Worm (Caenorhabditis elegans) whole organism, L4 larva: ENCODE measurements around the gene srh-229.
A peak's percentile ranks its signal among the peaks of the same experiment; 100 is the strongest.

Source experiments
- D1046.2 ChIP-seq: fragments of 200-800 bp; sonication (Bioruptor generic); IDR thresholded peaks from 2 replicates; pipeline ENCODE4 v1.3.6; 2022; ENCODE audit warnings: missing genetic modification characterization, missing compliant biosample characterization
- F26F4.8 ChIP-seq: fragments of 200-800 bp; sonication (Bioruptor generic); conservative IDR thresholded peaks from 2 replicates; pipeline ENCODE4 v1.3.6; 2022; ENCODE audit warnings: missing genetic modification characterization, missing compliant biosample characterization
- F37D6.2 ChIP-seq: sonication (generic microtip); optimal IDR thresholded peaks from 2 replicates; lab custom pipeline; 2016; ENCODE audit warnings: mild to moderate bottlenecking, missing genetic modification characterization, missing compliant biosample characterization
- R02D3.7 ChIP-seq: fragments of 150-350 bp; sonication (generic microtip); optimal IDR thresholded peaks from 3 replicates; lab custom pipeline; 2014; ENCODE audit warnings: missing biosample characterization, missing genetic modification characterization
- Y5F2A.4 ChIP-seq: fragments of 200-800 bp; sonication (Bioruptor generic); optimal IDR thresholded peaks from 2 replicates; lab custom pipeline; 2018; ENCODE audit warnings: mild to moderate bottlenecking, missing genetic modification characterization, missing compliant biosample characterization
- Y75B8A.6 ChIP-seq: fragments of 200-800 bp; sonication (Bioruptor generic); IDR thresholded peaks from 2 replicates; pipeline ENCODE4 v1.3.6; 2022; ENCODE audit warnings: missing genetic modification reagents, missing genetic modification characterization, missing compliant biosample characterization
- ZK546.5 ChIP-seq, 2 experiments: sonication (generic microtip); optimal IDR thresholded peaks; 2 replicates each; lab custom pipeline; 2017; ENCODE audit warnings: missing biosample characterization in 2 of 2, missing genetic modification characterization in 2 of 2
- attf-4 ChIP-seq: sonication (generic microtip); optimal IDR thresholded peaks from 3 replicates; lab custom pipeline; 2017; ENCODE audit warnings: missing biosample characterization, missing genetic modification characterization
- ceh-28 ChIP-seq: fragments of 150-350 bp; optimal IDR thresholded peaks from 2 replicates; lab custom pipeline; 2014; ENCODE audit warnings: missing biosample characterization, missing genetic modification reagents, missing genetic modification characterization
- ces-1 ChIP-seq: fragments of 150-350 bp; sonication (generic microtip); optimal IDR thresholded peaks from 4 replicates; lab custom pipeline; 2014; ENCODE audit warnings: missing biosample characterization, missing genetic modification reagents, missing genetic modification characterization
- ctbp-1 ChIP-seq: fragments of 200-800 bp; sonication (Bioruptor generic); IDR thresholded peaks from 2 replicates; pipeline ENCODE4 v1.3.6; 2022; ENCODE audit warnings: missing genetic modification reagents, missing genetic modification characterization, missing compliant biosample characterization
- daf-16 ChIP-seq, 3 experiments: sonication (generic microtip); optimal IDR thresholded peaks; 2 replicates each; lab custom pipeline; 2016 to 2017; ENCODE audit warnings: missing genetic modification characterization in 3 of 3, missing genetic modification reagents in 3 of 3, mild to moderate bottlenecking in 2 of 3, missing compliant biosample characterization in 2 of 3, missing biosample characterization in 1 of 3, moderate library complexity in 1 of 3
- daf-19 ChIP-seq: fragments of 200-800 bp; sonication (Bioruptor generic); conservative IDR thresholded peaks from 2 replicates; pipeline ENCODE4 v1.3.6; 2022; ENCODE audit warnings: missing genetic modification characterization, missing compliant biosample characterization
- dmd-6 ChIP-seq: fragments of 200-800 bp; sonication (Bioruptor generic); IDR thresholded peaks from 2 replicates; pipeline ENCODE4 v1.3.6; 2022; ENCODE audit warnings: missing genetic modification reagents, missing genetic modification characterization, missing compliant biosample characterization
- dmd-8 ChIP-seq: fragments of 200-800 bp; sonication (Bioruptor generic); IDR thresholded peaks from 2 replicates; pipeline ENCODE4 v1.3.6; 2022; ENCODE audit warnings: missing genetic modification characterization, missing compliant biosample characterization
- dpl-1 ChIP-seq: fragments of 150-350 bp; optimal IDR thresholded peaks from 2 replicates; lab custom pipeline; 2014; ENCODE audit warnings: missing biosample characterization, missing genetic modification reagents, missing genetic modification characterization
- dve-1 ChIP-seq: sonication (generic microtip); optimal IDR thresholded peaks from 2 replicates; lab custom pipeline; 2017; ENCODE audit warnings: antibody characterized with exemption, mild to moderate bottlenecking, missing genetic modification characterization, missing compliant biosample characterization; ENCODE audit not compliant: insufficient read depth
- egl-27 ChIP-seq: sonication (generic microtip); optimal IDR thresholded peaks from 3 replicates; lab custom pipeline; 2017; ENCODE audit warnings: missing biosample characterization, missing genetic modification reagents, missing genetic modification characterization
- fkh-10 ChIP-seq: fragments of 150-350 bp; optimal IDR thresholded peaks from 2 replicates; lab custom pipeline; 2014; ENCODE audit warnings: missing biosample characterization, missing genetic modification reagents, missing genetic modification characterization
- fos-1 ChIP-seq: fragments of 150-350 bp; optimal IDR thresholded peaks from 2 replicates; lab custom pipeline; 2014; ENCODE audit warnings: missing biosample characterization, missing genetic modification characterization
- jun-1 ChIP-seq: fragments of 150-350 bp; optimal IDR thresholded peaks from 2 replicates; lab custom pipeline; 2014; ENCODE audit warnings: missing biosample characterization, missing genetic modification reagents, missing genetic modification characterization
- lim-7 ChIP-seq: fragments of 200-800 bp; sonication (Bioruptor generic); IDR thresholded peaks from 2 replicates; pipeline ENCODE4 v1.3.6; 2022; ENCODE audit warnings: missing genetic modification characterization, missing compliant biosample characterization
- lin-13 ChIP-seq: fragments of 150-350 bp; optimal IDR thresholded peaks from 2 replicates; lab custom pipeline; 2014; ENCODE audit warnings: missing biosample characterization, missing genetic modification reagents, missing genetic modification characterization
- lin-15B ChIP-seq: fragments of 150-350 bp; sonication (generic microtip); optimal IDR thresholded peaks from 3 replicates; lab custom pipeline; 2014; ENCODE audit warnings: missing biosample characterization, missing genetic modification characterization
- lin-29 ChIP-seq: fragments of 200-800 bp; sonication (Bioruptor generic); IDR thresholded peaks from 2 replicates; pipeline ENCODE4 v1.3.6; 2022; ENCODE audit warnings: missing genetic modification reagents, missing genetic modification characterization, missing compliant biosample characterization
- lin-39 ChIP-seq: fragments of 150-350 bp; optimal IDR thresholded peaks from 2 replicates; lab custom pipeline; 2014; ENCODE audit warnings: missing biosample characterization, missing genetic modification reagents, missing genetic modification characterization
- mep-1 ChIP-seq: fragments of 150-350 bp; sonication (generic microtip); optimal IDR thresholded peaks from 3 replicates; lab custom pipeline; 2014; ENCODE audit warnings: missing biosample characterization, missing genetic modification characterization
- mes-2 ChIP-seq: sonication (generic microtip); optimal IDR thresholded peaks from 2 replicates; lab custom pipeline; 2016; ENCODE audit warnings: missing genotype, mild to moderate bottlenecking, missing genetic modification characterization, missing compliant biosample characterization; ENCODE audit not compliant: poor library complexity, severe bottlenecking
- mxl-3 ChIP-seq: fragments of 200-800 bp; sonication (Bioruptor generic); optimal IDR thresholded peaks from 2 replicates; lab custom pipeline; 2018; ENCODE audit warnings: mild to moderate bottlenecking, missing genetic modification characterization, missing compliant biosample characterization
- nhr-237 ChIP-seq: sonication (generic microtip); optimal IDR thresholded peaks from 2 replicates; lab custom pipeline; 2017; ENCODE audit warnings: missing biosample characterization, missing genetic modification characterization
- nhr-25 ChIP-seq: sonication (generic microtip); optimal IDR thresholded peaks from 2 replicates; lab custom pipeline; 2017; ENCODE audit warnings: missing genetic modification characterization, mild to moderate bottlenecking, missing compliant biosample characterization, antibody characterized with exemption, moderate library complexity, borderline replicate concordance; ENCODE audit not compliant: insufficient read depth
- nhr-28 ChIP-seq: fragments of 150-350 bp; optimal IDR thresholded peaks from 2 replicates; lab custom pipeline; 2014; ENCODE audit warnings: missing biosample characterization, missing genetic modification characterization
- nhr-41 ChIP-seq: fragments of 200-800 bp; sonication (Bioruptor generic); IDR thresholded peaks from 2 replicates; pipeline ENCODE4 v1.3.6; 2022; ENCODE audit warnings: missing genetic modification reagents, missing genetic modification characterization, missing compliant biosample characterization
- nhr-42 ChIP-seq: fragments of 200-800 bp; sonication (Bioruptor generic); IDR thresholded peaks from 2 replicates; pipeline ENCODE4 v1.3.6; 2022; ENCODE audit warnings: missing genetic modification characterization, missing compliant biosample characterization
- nhr-48 ChIP-seq: sonication (generic microtip); optimal IDR thresholded peaks from 2 replicates; lab custom pipeline; 2016; ENCODE audit warnings: mild to moderate bottlenecking, missing genetic modification characterization, missing compliant biosample characterization
- nhr-6 ChIP-seq: fragments of 150-350 bp; optimal IDR thresholded peaks from 2 replicates; lab custom pipeline; 2014; ENCODE audit warnings: missing biosample characterization, missing genetic modification characterization
- nhr-76 ChIP-seq: fragments of 150-350 bp; optimal IDR thresholded peaks from 2 replicates; lab custom pipeline; 2014; ENCODE audit warnings: missing biosample characterization, missing genetic modification characterization
- nhr-77 ChIP-seq: fragments of 150-350 bp; optimal IDR thresholded peaks from 2 replicates; lab custom pipeline; 2014; ENCODE audit warnings: missing biosample characterization, missing genetic modification characterization
- pha-4 ChIP-seq, 2 experiments: fragments of 150-350 bp in 1 of 2; fragments of 200-800 bp in 1 of 2; sonication (Bioruptor generic) in 1 of 2; IDR thresholded peaks in 1 of 2; optimal IDR thresholded peaks in 1 of 2; 2 replicates each; pipeline versions ENCODE4 v1.3.6 to Lab custom; 2014 to 2022; ENCODE audit warnings: missing genetic modification characterization in 2 of 2, missing genetic modification reagents in 2 of 2, missing biosample characterization in 1 of 2, missing compliant biosample characterization in 1 of 2
- pqm-1 ChIP-seq: sonication (generic microtip); optimal IDR thresholded peaks from 2 replicates; lab custom pipeline; 2017; ENCODE audit warnings: missing biosample characterization, missing genetic modification characterization
- rbr-2 ChIP-seq: sonication (generic microtip); optimal IDR thresholded peaks from 2 replicates; lab custom pipeline; 2016; ENCODE audit warnings: missing genotype, missing genetic modification characterization, missing compliant biosample characterization
- spr-3 ChIP-seq: fragments of 200-800 bp; sonication (Bioruptor generic); optimal IDR thresholded peaks from 2 replicates; lab custom pipeline; 2018; ENCODE audit warnings: mild to moderate bottlenecking, missing genetic modification characterization, missing compliant biosample characterization
- tag-97 ChIP-seq: fragments of 200-800 bp; sonication (Bioruptor generic); IDR thresholded peaks from 2 replicates; pipeline ENCODE4 v1.3.6; 2022; ENCODE audit warnings: missing genetic modification characterization, missing compliant biosample characterization
- ztf-11 ChIP-seq: fragments of 150-350 bp; optimal IDR thresholded peaks from 2 replicates; lab custom pipeline; 2014; ENCODE audit warnings: missing biosample characterization, missing genetic modification characterization

srh-229 gene

ce11 chrV:7522279-7522678, 18.1 kb upstream of the srh-229 start, which contains the start of gene C54F6.15:
C54F6.15 (minus strand) TSS chrV:7522379.
- TF ChIP-seq rbr-2 (tag; lab: Kevin White, UChicago) (no peak), lin-13 (GFP tag; lab: Kevin White, UChicago) (no peak), fkh-10 (GFP tag; lab: Kevin White, UChicago) (no peak), D1046.2 (GFP tag; lab: Robert Waterston, UW) (no peak), dmd-8 (GFP tag; lab: Robert Waterston, UW) (no peak), ctbp-1 (GFP tag; lab: Robert Waterston, UW) (no peak), nhr-25 (no peak), Y75B8A.6 (no peak), F37D6.2 (tag; lab: Kevin White, UChicago) (no peak), nhr-42 (GFP tag; lab: Robert Waterston, UW) (no peak), ztf-11 (no peak), Y5F2A.4 (GFP tag; lab: Kevin White, UChicago) (no peak), dpl-1 (GFP tag; lab: Kevin White, UChicago) (no peak), lin-39 (tag; lab: Kevin White, UChicago) (no peak), nhr-237 (tag; lab: Kevin White, UChicago) (no peak), spr-3 (GFP tag; lab: Kevin White, UChicago) (no peak), ces-1 (GFP tag; lab: Kevin White, UChicago) (no peak), attf-4 (no peak), pha-4 (GFP tag; IDR thresholded peaks at IDR 0.05; lab: Robert Waterston, UW) (no peak), pha-4 (tag; optimal IDR thresholded peaks at IDR 0.05; lab: Kevin White, UChicago) (no peak), lin-15B (tag; lab: Kevin White, UChicago) (no peak)

DNA sequence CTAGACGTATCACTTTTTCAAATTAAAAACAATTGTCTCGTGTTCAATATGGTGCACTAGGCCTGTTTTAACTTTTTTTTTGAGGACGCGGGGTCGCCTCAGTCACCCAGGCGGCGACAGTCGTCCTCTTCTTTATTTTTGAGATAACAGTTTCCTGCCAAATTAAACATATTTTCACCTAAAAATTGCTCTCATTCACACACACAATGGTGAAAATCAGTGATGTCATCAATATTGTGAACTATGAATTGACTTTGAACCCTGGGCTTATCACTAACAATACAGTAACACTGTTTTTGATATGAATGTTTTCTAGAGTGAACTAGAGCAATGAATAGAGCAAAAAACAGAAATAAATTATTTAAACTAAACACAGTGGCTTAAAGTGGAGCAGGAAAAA, 17.1 kb upstream of the srh-229 start:
- TF ChIP-seq R02D3.7 (tag; lab: Kevin White, UChicago) (no peak), nhr-41 (GFP tag; lab: Robert Waterston, UW) (no peak), daf-16 (GFP tag; optimal IDR thresholded peaks at IDR 0.05; lab: Kevin White, UChicago) (no peak), daf-16 (tag; optimal IDR thresholded peaks at IDR 0.05; lab: Kevin White, UChicago) (peak; percentile 94), ZK546.5 (tag; optimal IDR thresholded peaks at IDR 0.05; lab: Kevin White, UChicago) (no peak), fos-1 (no peak), pqm-1 (peak; percentile 58), nhr-77 (peak; percentile 22), attf-4 (no peak), egl-27 (tag; lab: Kevin White, UChicago) (no peak), dve-1 (tag; lab: Kevin White, UChicago) (no peak), jun-1 (tag; lab: Kevin White, UChicago) (no peak), mes-2 (tag; lab: Kevin White, UChicago) (no peak), dmd-6 (GFP tag; lab: Robert Waterston, UW) (no peak), tag-97 (no peak), mxl-3 (GFP tag; lab: Kevin White, UChicago) (no peak), nhr-6 (tag; lab: Kevin White, UChicago) (no peak), nhr-76 (no peak), mep-1 (tag; lab: Kevin White, UChicago) (no peak), daf-19 (GFP tag; lab: Robert Waterston, UW) (no peak), F26F4.8 (GFP tag; lab: Robert Waterston, UW) (no peak), nhr-28 (tag; lab: Kevin White, UChicago) (peak; percentile 41), lim-7 (GFP tag; lab: Robert Waterston, UW) (no peak), nhr-48 (tag; lab: Kevin White, UChicago) (peak; percentile 19), nhr-25 (no peak), lin-29 (GFP tag; lab: Robert Waterston, UW) (no peak), ceh-28 (no peak), nhr-237 (tag; lab: Kevin White, UChicago) (no peak)
